Worm (Caenorhabditis elegans) whole organism, midembryonic: ENCODE measurements around the gene R11D1.1.

Experiments used
- T22C8.4 ChIP-seq: fragments of 200-800 bp; sonication (Bioruptor generic); IDR thresholded peaks from 2 replicates; pipeline ENCODE4 v1.3.6; 2022; ENCODE audit warnings: missing genetic modification characterization, missing compliant biosample characterization
- cog-1 ChIP-seq: sonication (generic microtip); optimal IDR thresholded peaks from 2 replicates; lab custom pipeline; 2016; ENCODE audit warnings: missing genetic modification characterization, missing compliant biosample characterization
- flt-1 ChIP-seq: fragments of 200-800 bp; sonication (Bioruptor generic); IDR thresholded peaks from 2 replicates; pipeline ENCODE4 v1.3.6; 2022; ENCODE audit warnings: missing genetic modification characterization, missing compliant biosample characterization
- klf-2 ChIP-seq: fragments of 200-800 bp; sonication (Bioruptor generic); conservative IDR thresholded peaks from 2 replicates; pipeline ENCODE4 v1.3.6; 2022; ENCODE audit warnings: missing genetic modification reagents, missing genetic modification characterization, missing compliant biosample characterization
- med-1 ChIP-seq: sonication (generic microtip); optimal IDR thresholded peaks from 2 replicates; lab custom pipeline; 2017; ENCODE audit warnings: missing genetic modification characterization, mild to moderate bottlenecking, missing compliant biosample characterization, antibody characterized with exemption, missing genetic modification reagents; ENCODE audit not compliant: insufficient read depth
- ref-1 ChIP-seq: fragments of 200-800 bp; sonication (Bioruptor generic); conservative IDR thresholded peaks from 2 replicates; pipeline ENCODE4 v1.3.6; 2022; ENCODE audit warnings: missing genetic modification reagents, missing genetic modification characterization, missing compliant biosample characterization
- tab-1 ChIP-seq: fragments of 200-800 bp; sonication (Bioruptor generic); IDR thresholded peaks from 2 replicates; pipeline ENCODE4 v1.3.6; 2022; ENCODE audit warnings: missing genetic modification characterization, missing compliant biosample characterization
- ztf-23 ChIP-seq: fragments of 200-800 bp; sonication (Bioruptor generic); IDR thresholded peaks from 2 replicates; pipeline ENCODE4 v1.3.6; 2022; ENCODE audit warnings: missing genetic modification reagents, missing genetic modification characterization, missing compliant biosample characterization
- ztf-29 ChIP-seq: fragments of 200-800 bp; sonication (Bioruptor generic); IDR thresholded peaks from 2 replicates; pipeline ENCODE4 v1.3.6; 2022; ENCODE audit warnings: missing genetic modification reagents, missing genetic modification characterization, missing compliant biosample characterization

Gene R11D1.1

DNA sequence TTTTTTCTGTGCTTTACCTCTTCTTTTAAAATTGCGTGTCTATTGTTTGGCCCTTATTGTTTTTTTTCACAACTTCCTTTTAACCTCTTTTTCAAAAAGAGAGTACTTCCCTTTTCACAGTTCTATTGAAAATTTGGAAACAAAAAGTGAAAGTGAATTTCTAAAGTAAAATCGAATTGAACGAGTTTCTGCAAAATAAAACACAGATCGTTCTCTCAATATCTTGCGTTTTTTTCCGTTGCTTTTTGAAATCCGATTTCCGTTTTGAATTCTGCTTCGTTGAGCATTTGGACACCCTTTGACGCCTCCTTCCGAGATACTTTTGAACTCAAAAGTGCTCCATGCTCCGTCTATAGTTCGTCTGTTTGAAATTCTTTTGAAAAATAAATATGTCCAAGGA is 27.9 kb upstream of the R11D1.1 start:
- no peak for TF ChIP-seq ztf-23

DNA sequence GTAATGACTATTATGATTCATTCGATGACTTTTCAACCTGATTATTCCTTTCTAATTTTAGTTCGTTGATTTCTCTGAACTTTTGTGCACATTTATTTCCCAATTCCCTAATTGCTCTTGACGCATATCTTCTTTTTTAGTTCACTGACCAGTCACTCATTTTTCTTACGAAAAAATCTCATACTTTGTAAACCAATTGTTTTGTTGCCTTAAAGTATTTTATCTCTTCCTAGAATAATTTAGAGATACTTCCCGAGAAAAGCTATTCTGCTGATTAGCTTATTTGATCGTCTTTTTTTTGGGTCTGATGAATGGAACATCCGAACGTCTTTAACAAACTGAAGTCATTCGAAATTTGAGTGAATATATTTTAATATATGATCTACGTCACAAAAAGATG is 24.9 kb upstream of the R11D1.1 start:
- TF ChIP-seq ztf-23 (no peak), ztf-29 (GFP tag; lab: Robert Waterston, UW) (no peak), ref-1 (GFP tag; lab: Robert Waterston, UW) (no peak), flt-1 (GFP tag; lab: Robert Waterston, UW) (no peak), tab-1 (no peak), cog-1 (no peak), T22C8.4 (GFP tag; lab: Robert Waterston, UW) (no peak), med-1 (GFP tag; lab: Kevin White, UChicago) (no peak), klf-2 (GFP tag; lab: Robert Waterston, UW) (no peak)

DNA sequence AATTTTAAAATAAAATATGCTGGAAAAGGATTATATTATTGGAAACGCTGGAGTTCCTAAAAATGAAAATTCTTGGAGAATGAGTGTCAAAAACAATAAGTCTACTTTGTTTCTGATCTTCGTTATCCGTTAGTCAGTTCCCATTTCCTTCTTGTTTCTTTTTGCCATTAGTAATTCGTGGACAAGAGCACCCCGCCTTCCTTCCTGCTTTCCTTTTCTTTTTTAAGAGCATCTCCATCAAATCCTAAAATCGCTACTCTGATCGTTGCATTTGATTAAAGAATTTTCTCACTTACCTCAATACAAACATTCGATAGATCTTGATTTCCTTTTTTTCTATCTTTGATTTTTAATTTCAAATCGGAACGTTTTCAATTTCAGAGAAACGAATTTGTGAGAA is 24.4 kb upstream of the R11D1.1 start, which contains the start of gene frpr-15:
frpr-15 (plus strand) TSS at position 301 of the 400 bp plus-strand sequence.
- no peak for TF ChIP-seq ztf-29 (GFP tag; lab: Robert Waterston, UW)
- no peak for TF ChIP-seq cog-1

DNA sequence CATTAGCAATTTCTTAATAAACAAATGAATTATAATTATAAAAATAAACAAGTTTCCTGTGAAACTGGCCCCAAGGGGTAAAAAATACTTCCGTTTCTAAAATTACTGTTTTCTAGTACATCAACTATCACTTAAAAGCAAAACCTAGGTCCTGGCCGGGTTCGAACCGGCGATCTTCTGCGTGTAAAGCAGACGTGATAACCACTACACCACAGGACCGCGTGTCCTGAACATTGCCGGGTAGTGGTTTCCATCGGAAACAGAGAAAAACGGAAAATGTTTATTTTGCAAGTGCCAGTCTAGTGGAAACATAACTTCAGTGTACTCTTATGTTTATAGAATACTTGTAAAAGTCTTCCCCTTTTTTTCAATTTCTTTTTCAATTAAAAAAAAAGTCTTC is 21.0 kb upstream of the R11D1.1 start:
- no peak for TF ChIP-seq ref-1 (GFP tag; lab: Robert Waterston, UW)
- TF ChIP-seq ztf-23: no peak
- TF ChIP-seq med-1 (GFP tag; lab: Kevin White, UChicago): no peak
- no peak for TF ChIP-seq T22C8.4 (GFP tag; lab: Robert Waterston, UW)
- TF ChIP-seq tab-1: no peak
- no peak for TF ChIP-seq cog-1
- TF ChIP-seq klf-2 (GFP tag; lab: Robert Waterston, UW): no peak
- no peak for TF ChIP-seq flt-1 (GFP tag; lab: Robert Waterston, UW)
- TF ChIP-seq ztf-29 (GFP tag; lab: Robert Waterston, UW): no peak

DNA sequence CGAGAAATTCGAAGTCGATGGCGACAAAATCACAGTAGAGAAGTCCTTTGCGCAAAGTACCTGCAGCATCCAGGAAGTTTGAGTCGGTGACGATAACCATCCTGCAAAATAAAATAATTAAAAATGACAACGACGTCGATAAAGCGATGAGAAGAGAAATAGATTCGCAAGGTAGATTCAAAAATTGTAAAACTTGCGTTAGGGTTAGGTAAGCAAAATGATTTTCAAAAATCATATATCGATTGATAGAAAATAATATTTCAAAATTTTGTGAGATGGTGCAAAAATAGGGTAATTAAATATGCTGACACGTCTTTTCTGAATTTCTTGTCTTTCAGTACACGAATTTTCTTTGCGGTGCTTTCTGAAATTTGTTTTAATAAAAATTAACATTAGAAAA is 9.0 kb upstream of the R11D1.1 start, which contains the start of gene parn-1:
parn-1 (minus strand) TSS at position 101 of the 400 bp plus-strand sequence.
- no peak for TF ChIP-seq ref-1 (GFP tag; lab: Robert Waterston, UW)
- no peak for TF ChIP-seq med-1 (GFP tag; lab: Kevin White, UChicago)
- TF ChIP-seq flt-1 (GFP tag; lab: Robert Waterston, UW): no peak
- no peak for TF ChIP-seq tab-1
- no peak for TF ChIP-seq ztf-29 (GFP tag; lab: Robert Waterston, UW)
- TF ChIP-seq cog-1: no peak
- TF ChIP-seq T22C8.4 (GFP tag; lab: Robert Waterston, UW): no peak
- TF ChIP-seq klf-2 (GFP tag; lab: Robert Waterston, UW): no peak
- TF ChIP-seq ztf-23: no peak

DNA sequence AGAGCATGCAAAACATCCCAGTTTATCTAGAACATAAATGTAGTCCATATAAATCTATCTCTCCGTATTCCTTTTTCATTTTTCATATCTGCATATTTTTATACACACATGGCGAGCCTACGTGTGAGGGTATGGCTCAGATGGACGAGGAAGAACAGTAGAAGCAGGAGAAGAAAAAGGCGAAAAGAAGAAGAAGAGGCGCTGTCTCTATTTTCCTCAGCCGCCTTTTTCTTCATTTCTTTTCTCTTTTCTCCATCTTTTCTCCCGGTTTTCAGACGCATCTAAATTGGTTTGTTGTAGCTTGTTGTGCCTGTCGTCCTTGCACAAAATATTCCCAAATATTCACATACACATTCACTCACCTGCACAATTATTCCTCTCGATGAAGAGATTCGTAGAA is 8.2 kb upstream of the R11D1.1 start, which contains the start of gene K10C8.4:
K10C8.4 (plus strand) TSS at position 301 of the 400 bp plus-strand sequence.
- TF ChIP-seq flt-1 (GFP tag; lab: Robert Waterston, UW) (no peak), T22C8.4 (GFP tag; lab: Robert Waterston, UW) (no peak), tab-1 (no peak), cog-1 (no peak), klf-2 (GFP tag; lab: Robert Waterston, UW) (no peak)

DNA sequence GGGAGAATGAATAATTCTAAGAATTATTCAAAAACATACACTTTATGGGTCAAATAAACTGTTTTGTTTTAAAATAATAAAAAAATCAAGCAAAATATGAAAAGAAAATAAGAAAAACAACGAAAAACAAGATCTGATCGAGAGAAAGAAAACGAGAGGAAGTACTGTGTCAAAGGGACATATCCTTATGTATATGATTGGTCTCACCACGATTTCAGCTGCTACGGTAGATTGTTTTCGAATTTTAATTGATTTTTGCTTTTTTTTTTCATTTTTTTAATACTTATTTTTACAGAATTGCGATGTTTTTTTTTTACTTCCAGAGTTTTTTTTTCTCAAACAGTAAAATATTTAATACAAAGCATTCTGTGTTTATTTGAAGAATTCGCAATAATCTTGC is 7.4 kb upstream of the R11D1.1 start:
- TF ChIP-seq med-1 (GFP tag; lab: Kevin White, UChicago): no peak
- TF ChIP-seq cog-1: no peak
- no peak for TF ChIP-seq ztf-23
- no peak for TF ChIP-seq flt-1 (GFP tag; lab: Robert Waterston, UW)
- TF ChIP-seq ref-1 (GFP tag; lab: Robert Waterston, UW): no peak
- no peak for TF ChIP-seq tab-1
- no peak for TF ChIP-seq T22C8.4 (GFP tag; lab: Robert Waterston, UW)

DNA sequence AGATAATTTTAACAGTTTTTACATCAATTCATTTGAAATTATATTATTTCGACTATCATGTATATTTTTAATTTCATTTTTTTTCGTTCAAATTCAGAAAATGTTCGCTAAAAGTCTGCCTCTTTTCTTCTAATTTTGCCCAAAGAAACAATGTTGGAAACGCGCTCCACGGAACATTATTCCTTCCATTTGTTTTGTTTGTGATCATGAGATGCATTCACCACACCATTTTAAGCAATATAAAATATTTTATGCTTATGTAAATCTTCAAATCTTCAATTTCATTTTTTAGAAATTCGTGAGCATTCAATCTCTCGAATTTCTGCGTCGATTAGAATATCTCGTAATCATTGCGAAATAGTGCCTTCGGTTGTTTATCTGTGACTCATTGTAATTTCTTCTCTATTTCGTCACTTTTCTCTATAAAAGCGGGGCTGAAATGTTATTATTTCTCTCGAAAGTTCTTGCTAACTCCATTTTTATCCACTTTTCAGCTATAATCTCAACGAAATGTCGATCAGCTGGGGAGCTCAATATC is 6.7 kb upstream of the R11D1.1 start, which contains the start of gene istr-1:
istr-1 (plus strand) TSS at position 495 of the 538 bp plus-strand sequence.
- TF ChIP-seq ztf-29 (GFP tag; lab: Robert Waterston, UW) (no peak), flt-1 (GFP tag; lab: Robert Waterston, UW) (no peak), med-1 (GFP tag; lab: Kevin White, UChicago) (no peak), ztf-23 (no peak), tab-1 (no peak), ref-1 (GFP tag; lab: Robert Waterston, UW) (no peak), klf-2 (GFP tag; lab: Robert Waterston, UW) (no peak), T22C8.4 (GFP tag; lab: Robert Waterston, UW) (no peak)

DNA sequence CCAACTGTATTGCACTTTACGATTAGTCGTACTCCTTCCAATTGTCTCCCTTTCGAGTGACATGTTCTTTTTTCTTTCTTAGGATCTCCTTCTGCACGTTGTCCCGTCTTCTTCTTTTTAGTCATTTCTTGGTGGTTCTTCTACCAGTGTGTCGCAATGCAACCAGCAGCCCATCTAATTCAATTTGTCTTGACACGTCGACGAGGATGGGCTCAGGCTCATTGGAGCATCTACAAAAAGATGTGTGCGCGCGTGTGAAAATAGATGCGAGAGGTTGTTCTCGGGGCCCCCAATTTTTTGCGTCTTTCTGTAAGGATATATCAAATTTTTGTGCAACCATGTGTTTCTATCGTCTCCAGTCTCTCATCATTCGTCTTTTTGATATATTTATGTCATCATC is 2.6 kb upstream of the R11D1.1 start:
- no peak for TF ChIP-seq flt-1 (GFP tag; lab: Robert Waterston, UW)
- no peak for TF ChIP-seq ref-1 (GFP tag; lab: Robert Waterston, UW)
- no peak for TF ChIP-seq med-1 (GFP tag; lab: Kevin White, UChicago)
- no peak for TF ChIP-seq tab-1
- no peak for TF ChIP-seq T22C8.4 (GFP tag; lab: Robert Waterston, UW)
- no peak for TF ChIP-seq ztf-23
- TF ChIP-seq ztf-29 (GFP tag; lab: Robert Waterston, UW): no peak
- no peak for TF ChIP-seq cog-1
- no peak for TF ChIP-seq klf-2 (GFP tag; lab: Robert Waterston, UW)

DNA sequence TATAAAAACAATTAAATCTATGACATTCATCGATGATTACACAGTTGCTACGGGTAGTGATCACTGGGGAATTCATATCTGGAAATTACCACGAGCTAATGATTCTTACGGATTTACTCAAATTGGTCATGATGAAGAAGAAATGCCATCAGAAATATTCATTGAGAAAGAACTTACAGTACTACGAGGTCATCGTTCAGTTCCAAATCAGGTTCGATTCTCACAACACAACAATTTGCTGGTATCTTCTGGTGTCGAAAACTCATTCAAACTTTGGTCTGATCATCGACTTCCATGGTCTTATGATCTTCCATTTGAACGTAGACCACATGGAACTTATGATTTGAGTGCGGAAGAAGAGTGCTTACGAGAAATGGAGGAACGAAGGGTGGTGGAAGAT is 2.3 kb downstream of the R11D1.1 start:
- TF ChIP-seq cog-1 (no peak), ztf-23 (no peak), klf-2 (GFP tag; lab: Robert Waterston, UW) (no peak), tab-1 (no peak), ztf-29 (GFP tag; lab: Robert Waterston, UW) (no peak), ref-1 (GFP tag; lab: Robert Waterston, UW) (no peak), T22C8.4 (GFP tag; lab: Robert Waterston, UW) (no peak), med-1 (GFP tag; lab: Kevin White, UChicago) (no peak), flt-1 (GFP tag; lab: Robert Waterston, UW) (no peak)
